Worm (Caenorhabditis elegans): Measurements from ENCODE around the gene srh-234.

Gene srh-234

DNA sequence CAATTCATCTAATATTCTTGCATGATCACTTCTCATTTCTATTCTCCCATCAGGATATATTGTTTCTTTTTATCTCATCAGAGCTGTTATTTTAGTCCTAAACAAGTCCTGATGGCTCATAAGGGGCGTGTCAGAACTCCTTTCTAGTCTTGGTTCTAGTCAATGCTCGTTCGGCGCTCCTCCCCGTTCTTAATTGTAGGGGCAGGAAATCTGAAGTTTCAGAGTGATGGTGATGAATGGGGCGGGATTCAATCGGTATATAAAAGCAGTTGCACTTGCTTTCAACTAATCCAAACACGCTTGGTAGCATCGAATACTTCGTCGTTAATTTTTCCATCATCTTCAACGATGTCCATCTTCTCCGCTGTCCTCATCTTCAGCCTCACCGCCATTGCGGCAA is 20.6 kb upstream of the srh-234 start, which contains the start of gene C12D5.4:
Gene C12D5.4 (plus strand): TSS at position 301 of the 400 bp plus-strand sequence.
- no peak for TF ChIP-seq unc-39 (tag; optimal IDR thresholded peaks at IDR 0.05)
- no peak for TF ChIP-seq ceh-83 (GFP tag; optimal IDR thresholded peaks at IDR 0.05)

DNA sequence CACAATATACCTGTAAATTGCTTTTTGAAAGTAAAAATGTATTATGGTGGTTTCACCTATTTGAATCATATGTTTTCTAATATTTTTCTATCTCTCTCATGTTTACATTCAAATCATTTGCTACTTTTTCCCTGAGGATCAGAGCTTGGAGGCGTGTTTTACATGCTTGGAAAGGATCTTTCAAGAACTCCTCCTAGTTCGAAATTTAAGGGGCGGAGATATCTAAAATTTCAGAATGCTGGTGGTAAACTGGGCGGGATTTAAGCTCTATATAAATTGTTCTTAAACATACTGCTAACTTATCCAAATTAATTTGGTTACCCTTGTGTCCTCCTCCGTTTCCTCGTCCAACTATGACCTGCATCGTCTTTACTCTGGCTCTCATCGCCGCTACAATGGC is 16.3 kb upstream of the srh-234 start, which contains the start of gene C12D5.5:
Gene C12D5.5 (plus strand): TSS at position 301 of the 400 bp plus-strand sequence.
- no peak for TF ChIP-seq ceh-43 (GFP tag; optimal IDR thresholded peaks at IDR 0.05)

DNA sequence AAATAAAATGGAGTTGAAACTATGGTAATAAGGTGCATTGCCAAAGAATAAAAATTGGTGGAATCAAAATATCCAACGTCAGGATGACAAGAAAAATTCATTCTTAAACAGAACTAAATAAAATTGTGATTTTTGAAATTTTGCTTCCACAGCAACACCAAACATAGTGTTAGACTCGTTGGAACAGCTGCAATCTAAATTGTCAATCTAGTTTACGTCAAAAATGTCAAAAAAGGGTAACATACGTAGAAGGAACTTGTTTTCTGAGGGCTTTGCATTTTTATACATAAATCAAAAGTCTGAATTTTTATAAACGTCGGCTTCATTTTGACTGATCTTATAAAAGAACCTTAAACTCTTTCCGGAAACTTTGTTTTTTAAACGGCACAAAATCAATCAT is 1.9 kb upstream of the srh-234 start, which contains the start of gene srh-200:
Gene srh-200 (minus strand): TSS at position 101 of the 400 bp plus-strand sequence.
- TF ChIP-seq blmp-1 (tag; optimal IDR thresholded peaks at IDR 0.05), result no peak
- TF ChIP-seq nhr-76 (tag; optimal IDR thresholded peaks at IDR 0.05), result no peak
- no peak for TF ChIP-seq drap-1 (GFP tag; optimal IDR thresholded peaks at IDR 0.05)
- no peak for TF ChIP-seq ceh-39 (tag; optimal IDR thresholded peaks at IDR 0.05)
- no peak for TF ChIP-seq mls-2 (tag; optimal IDR thresholded peaks at IDR 0.05)
- no peak for TF ChIP-seq lin-32 (GFP tag; optimal IDR thresholded peaks at IDR 0.05)

DNA sequence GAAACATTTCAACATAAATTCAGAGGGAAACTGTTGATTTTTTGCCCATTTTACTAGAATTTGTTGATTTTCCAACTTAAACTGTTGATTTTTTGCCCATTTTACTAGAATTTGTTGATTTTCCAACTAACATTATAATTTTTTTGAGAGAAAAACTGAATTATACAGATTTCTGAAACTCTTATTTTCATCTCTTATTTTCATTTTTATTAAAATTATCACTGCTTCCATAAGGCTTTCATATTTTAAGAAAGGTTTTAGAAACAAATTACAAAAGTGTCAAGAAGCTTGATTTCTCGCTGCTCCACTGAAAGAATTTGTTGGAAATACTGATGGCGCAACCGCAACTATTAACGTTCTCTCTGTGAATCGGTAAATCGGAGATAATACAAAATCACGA is 1.7 kb downstream of the srh-234 start:
- TF ChIP-seq ceh-43 (GFP tag; optimal IDR thresholded peaks at IDR 0.05) (no peak), mep-1 (tag; optimal IDR thresholded peaks at IDR 0.05) (no peak), bed-3 (GFP tag; optimal IDR thresholded peaks at IDR 0.05) (no peak), ceh-83 (GFP tag; optimal IDR thresholded peaks at IDR 0.05) (no peak), nhr-12 (tag; optimal IDR thresholded peaks at IDR 0.05) (no peak)

DNA sequence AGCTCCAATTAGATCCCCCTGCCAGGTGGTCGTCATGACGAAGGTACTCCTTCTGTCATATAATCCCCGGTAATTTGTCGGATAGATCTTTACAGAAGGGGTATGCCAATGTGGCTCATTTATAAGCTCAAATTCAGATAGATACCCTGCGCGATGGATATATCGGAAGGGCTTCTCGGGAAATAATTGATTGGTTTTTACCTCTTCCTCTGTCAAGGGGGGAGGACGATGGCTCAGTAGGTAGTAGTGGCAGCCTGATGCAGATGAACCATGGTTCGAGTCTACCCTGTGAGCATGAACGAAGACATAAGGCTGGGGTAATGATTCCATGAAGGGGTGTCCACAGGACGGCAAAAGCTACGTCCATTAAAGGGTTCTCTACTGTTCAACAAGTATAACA is 4.5 kb downstream of the srh-234 start:
- TF ChIP-seq elt-1 (tag; optimal IDR thresholded peaks at IDR 0.05; ENCODE audit: borderline replicate concordance, insufficient read depth), result no peak
- no peak for TF ChIP-seq sptf-1 (tag; optimal IDR thresholded peaks at IDR 0.05)
- no peak for TF ChIP-seq ceh-39 (tag; optimal IDR thresholded peaks at IDR 0.05)
- no peak for TF ChIP-seq tbx-8 (GFP tag; optimal IDR thresholded peaks at IDR 0.05)
- TF ChIP-seq elt-3 (tag; optimal IDR thresholded peaks at IDR 0.05), result no peak
- no peak for TF ChIP-seq mls-2 (tag; optimal IDR thresholded peaks at IDR 0.05)
- TF ChIP-seq ham-2 (GFP tag; optimal IDR thresholded peaks at IDR 0.05), result no peak
- no peak for TF ChIP-seq unc-120 (tag; optimal IDR thresholded peaks at IDR 0.05; ENCODE audit: poor library complexity, severe bottlenecking)
- no peak for TF ChIP-seq mep-1 (tag; optimal IDR thresholded peaks at IDR 0.05)
- TF ChIP-seq hlh-1 (tag; optimal IDR thresholded peaks at IDR 0.05), result no peak

DNA sequence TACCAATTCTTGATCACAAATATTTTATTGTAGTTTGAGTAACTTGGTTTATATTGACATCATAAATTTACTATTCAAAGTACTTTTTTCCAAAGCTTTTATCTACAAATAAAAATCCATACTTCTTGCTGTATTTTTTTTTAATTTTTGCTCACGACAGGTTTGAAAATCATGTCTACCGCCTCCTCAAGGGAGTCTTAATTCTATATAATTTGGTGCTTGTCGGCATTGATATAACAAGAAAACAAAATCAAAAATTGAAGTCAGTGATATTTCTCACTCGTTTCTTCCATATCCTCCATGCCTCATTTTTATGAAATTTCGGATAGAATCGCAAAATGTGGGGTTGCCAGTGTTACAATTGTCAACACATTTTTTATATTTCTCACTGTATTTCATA is 6.2 kb downstream of the srh-234 start, which contains the start of gene str-47:
Gene str-47 (plus strand): TSS at position 301 of the 400 bp plus-strand sequence.
- TF ChIP-seq sem-2 (GFP tag; optimal IDR thresholded peaks at IDR 0.05) (no peak), M03D4.4 (tag; optimal IDR thresholded peaks at IDR 0.05) (no peak), drap-1 (GFP tag; optimal IDR thresholded peaks at IDR 0.05) (no peak), ham-2 (GFP tag; optimal IDR thresholded peaks at IDR 0.05) (no peak), pha-4 (tag; optimal IDR thresholded peaks at IDR 0.05) (no peak), nhr-28 (tag; optimal IDR thresholded peaks at IDR 0.05) (no peak), zip-8 (tag; optimal IDR thresholded peaks at IDR 0.05) (no peak), nhr-237 (tag; optimal IDR thresholded peaks at IDR 0.05) (no peak), sptf-1 (tag; optimal IDR thresholded peaks at IDR 0.05) (no peak), snpc-4 (tag; optimal IDR thresholded peaks at IDR 0.05) (no peak), lin-13 (tag; optimal IDR thresholded peaks at IDR 0.05) (no peak), ces-1 (GFP tag; optimal IDR thresholded peaks at IDR 0.05) (no peak)

DNA sequence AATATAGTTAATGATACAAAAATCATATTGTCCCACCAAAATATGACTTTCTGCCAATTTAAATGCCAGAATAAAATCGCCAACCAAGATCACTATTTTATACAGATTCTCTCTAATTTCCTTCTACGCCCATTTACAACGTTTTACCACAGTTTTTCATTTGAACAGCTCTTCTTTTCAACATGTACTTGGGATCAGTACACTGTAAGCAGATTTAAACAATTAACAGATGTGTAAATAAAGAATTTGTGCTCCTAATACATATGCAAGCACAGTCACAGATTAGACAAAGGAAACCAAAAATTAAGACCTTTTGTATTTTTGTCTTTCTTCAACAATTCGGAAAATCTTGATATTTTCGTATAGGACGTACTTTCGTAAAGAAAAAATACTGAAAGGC is 8.2 kb downstream of the srh-234 start, which contains the start of gene F07C4.11:
Gene F07C4.11 (minus strand): TSS at position 101 of the 400 bp plus-strand sequence.
- no peak for TF ChIP-seq blmp-1 (tag; optimal IDR thresholded peaks at IDR 0.05)
- no peak for TF ChIP-seq ceh-83 (GFP tag; optimal IDR thresholded peaks at IDR 0.05)
- no peak for TF ChIP-seq mab-5 (tag; optimal IDR thresholded peaks at IDR 0.05)
- no peak for TF ChIP-seq mls-2 (tag; optimal IDR thresholded peaks at IDR 0.05)
- no peak for TF ChIP-seq nhr-12 (tag; optimal IDR thresholded peaks at IDR 0.05)
- TF ChIP-seq ceh-39 (tag; optimal IDR thresholded peaks at IDR 0.05), result no peak
- TF ChIP-seq ztf-11 (tag; optimal IDR thresholded peaks at IDR 0.05), result no peak
- no peak for TF ChIP-seq sem-2 (GFP tag; optimal IDR thresholded peaks at IDR 0.05)
- TF ChIP-seq lsy-2 (tag; optimal IDR thresholded peaks at IDR 0.05), result no peak
- TF ChIP-seq unc-62 (GFP tag; optimal IDR thresholded peaks at IDR 0.05), result no peak
- TF ChIP-seq hlh-1 (tag; optimal IDR thresholded peaks at IDR 0.05), result no peak
